Worm (Caenorhabditis elegans) whole organism, young adult: ENCODE measurements around the gene nhr-111.

Experiments used
- C17E4.6 ChIP-seq: fragments of 200-800 bp; sonication (Bioruptor generic); IDR thresholded peaks from 2 replicates; pipeline ENCODE4 v1.3.6; 2022; ENCODE audit warnings: missing genetic modification reagents, missing genetic modification characterization, missing compliant biosample characterization
- T07F8.4 ChIP-seq: sonication (generic microtip); optimal IDR thresholded peaks from 2 replicates; lab custom pipeline; 2016; ENCODE audit warnings: mild to moderate bottlenecking, missing genetic modification characterization, moderate library complexity, missing compliant biosample characterization
- attf-3 ChIP-seq: fragments of 200-800 bp; sonication (Bioruptor generic); conservative IDR thresholded peaks from 2 replicates; pipeline ENCODE4 v1.3.6; 2022; ENCODE audit warnings: missing genetic modification reagents, missing genetic modification characterization, missing compliant biosample characterization
- bed-1 ChIP-seq: fragments of 200-800 bp; sonication (Bioruptor generic); IDR thresholded peaks from 2 replicates; pipeline ENCODE4 v1.3.6; 2022; ENCODE audit warnings: missing genetic modification reagents, missing genetic modification characterization, missing compliant biosample characterization
- dpl-1 ChIP-seq: fragments of 150-350 bp; optimal IDR thresholded peaks from 2 replicates; lab custom pipeline; 2014; ENCODE audit warnings: missing biosample characterization, missing genetic modification reagents, missing genetic modification characterization
- hlh-26 ChIP-seq: fragments of 200-800 bp; sonication (Bioruptor generic); conservative IDR thresholded peaks from 2 replicates; pipeline ENCODE4 v1.3.6; 2022; ENCODE audit warnings: missing genetic modification reagents, missing genetic modification characterization, missing compliant biosample characterization
- lag-1 ChIP-seq: fragments of 200-800 bp; sonication (Bioruptor generic); IDR thresholded peaks from 2 replicates; pipeline ENCODE4 v1.3.6; 2022; ENCODE audit warnings: missing genetic modification reagents, missing genetic modification characterization, missing compliant biosample characterization
- lin-35 ChIP-seq, 3 experiments: fragments of 150-350 bp in 2 of 3; sonication (generic microtip) in 1 of 3; optimal IDR thresholded peaks; 2 replicates each; lab custom pipeline; 2014 to 2018; ENCODE audit warnings: missing biosample characterization in 3 of 3, missing genetic modification characterization in 3 of 3, missing genetic modification reagents in 3 of 3
- unc-62 ChIP-seq: fragments of 150-350 bp; optimal IDR thresholded peaks from 2 replicates; lab custom pipeline; 2014; ENCODE audit warnings: missing biosample characterization, missing genetic modification reagents, missing genetic modification characterization

DNA sequence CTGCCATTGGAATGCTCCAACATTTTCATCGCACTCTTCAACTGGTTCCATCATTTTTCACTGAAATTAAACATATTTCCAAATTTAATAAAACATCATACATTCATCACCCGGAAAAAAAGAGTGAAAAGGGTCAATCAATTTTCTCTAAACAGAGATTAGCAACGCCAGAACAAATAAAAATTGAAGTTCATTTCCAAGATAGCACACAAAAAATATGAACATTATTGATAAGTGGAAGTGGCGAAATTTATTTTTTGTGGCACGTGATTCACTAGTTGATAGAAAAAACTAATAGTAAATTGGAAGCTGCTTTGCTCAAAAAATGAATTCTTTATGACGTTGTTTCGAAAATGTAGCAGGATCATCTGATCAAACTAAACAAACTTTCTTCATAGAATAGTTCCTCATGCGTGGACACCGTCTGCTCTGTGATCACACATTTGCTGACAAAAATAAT is 49.4 kb downstream of the nhr-111 start, which contains the start of the genes F14H3.12 and srj-29:
- TF ChIP-seq lin-35 (GFP tag; optimal IDR thresholded peaks at IDR 0.05; lab: Kevin White, UChicago) (no peak), attf-3 (GFP tag; lab: Robert Waterston, UW) (no peak), unc-62 (GFP tag; lab: Kevin White, UChicago) (no peak), bed-1 (GFP tag; lab: Robert Waterston, UW) (no peak), lag-1 (GFP tag; lab: Robert Waterston, UW) (no peak), T07F8.4 (no peak), hlh-26 (GFP tag; lab: Robert Waterston, UW) (no peak), C17E4.6 (GFP tag; lab: Robert Waterston, UW) (no peak), dpl-1 (no peak)
